Worm (Caenorhabditis elegans) whole organism, mixed stage, embryonic: Measurements from ENCODE around the gene smvt-1.

ENCODE experiments used
- M03D4.4 ChIP-seq: sonication (generic microtip); optimal IDR thresholded peaks from 2 replicates; lab custom pipeline; 2017; ENCODE audit warnings: mild to moderate bottlenecking, missing genetic modification characterization, missing compliant biosample characterization
- bed-3 ChIP-seq: fragments of 200-800 bp; sonication (Bioruptor generic); optimal IDR thresholded peaks from 3 replicates; lab custom pipeline; 2018; ENCODE audit warnings: mild to moderate bottlenecking, missing genetic modification characterization, moderate library complexity, missing compliant biosample characterization
- blmp-1 ChIP-seq: fragments of 150-350 bp; optimal IDR thresholded peaks from 2 replicates; lab custom pipeline; 2014; ENCODE audit warnings: missing biosample characterization, missing genetic modification characterization
- ceh-39 ChIP-seq: fragments of 150-350 bp; optimal IDR thresholded peaks from 2 replicates; lab custom pipeline; 2014; ENCODE audit warnings: missing biosample characterization, missing genetic modification characterization
- ceh-43 ChIP-seq: fragments of 200-800 bp; sonication (Bioruptor generic); optimal IDR thresholded peaks from 2 replicates; lab custom pipeline; 2018; ENCODE audit warnings: mild to moderate bottlenecking, missing genetic modification characterization, moderate library complexity, missing compliant biosample characterization
- ceh-83 ChIP-seq: fragments of 200-800 bp; sonication (Bioruptor generic); optimal IDR thresholded peaks from 2 replicates; lab custom pipeline; 2018; ENCODE audit warnings: mild to moderate bottlenecking, missing genetic modification characterization, missing compliant biosample characterization
- ces-1 ChIP-seq: fragments of 150-350 bp; optimal IDR thresholded peaks from 2 replicates; lab custom pipeline; 2014; ENCODE audit warnings: missing biosample characterization, missing genetic modification reagents, missing genetic modification characterization
- cnd-1 ChIP-seq: fragments of 200-800 bp; sonication (Bioruptor generic); optimal IDR thresholded peaks from 2 replicates; lab custom pipeline; 2018; ENCODE audit warnings: mild to moderate bottlenecking, missing genetic modification characterization, missing compliant biosample characterization
- drap-1 ChIP-seq: fragments of 200-800 bp; sonication (Bioruptor generic); optimal IDR thresholded peaks from 3 replicates; lab custom pipeline; 2018; ENCODE audit warnings: mild to moderate bottlenecking, missing genetic modification characterization, missing compliant biosample characterization
- elt-1 ChIP-seq: sonication (generic microtip); optimal IDR thresholded peaks from 2 replicates; lab custom pipeline; 2017; ENCODE audit warnings: missing genetic modification characterization, mild to moderate bottlenecking, missing compliant biosample characterization, antibody characterized with exemption, moderate library complexity, borderline replicate concordance; ENCODE audit not compliant: insufficient read depth
- elt-3 ChIP-seq: fragments of 150-350 bp; optimal IDR thresholded peaks from 2 replicates; lab custom pipeline; 2014; ENCODE audit warnings: missing biosample characterization, missing genetic modification characterization
- flh-1 ChIP-seq: fragments of 200-800 bp; sonication (Bioruptor generic); optimal IDR thresholded peaks from 2 replicates; lab custom pipeline; 2018; ENCODE audit warnings: mild to moderate bottlenecking, missing genetic modification characterization, moderate library complexity, missing compliant biosample characterization
- ham-2 ChIP-seq: fragments of 200-800 bp; sonication (Bioruptor generic); optimal IDR thresholded peaks from 2 replicates; lab custom pipeline; 2018; ENCODE audit warnings: mild to moderate bottlenecking, missing genetic modification characterization, missing compliant biosample characterization
- hlh-1 ChIP-seq: fragments of 150-350 bp; optimal IDR thresholded peaks from 2 replicates; lab custom pipeline; 2014; ENCODE audit warnings: missing biosample characterization, missing genetic modification reagents, missing genetic modification characterization
- lin-13 ChIP-seq: fragments of 150-350 bp; optimal IDR thresholded peaks from 2 replicates; lab custom pipeline; 2014; ENCODE audit warnings: missing biosample characterization, missing genetic modification characterization
- lin-32 ChIP-seq: fragments of 200-800 bp; sonication (Bioruptor generic); optimal IDR thresholded peaks from 2 replicates; lab custom pipeline; 2018; ENCODE audit warnings: mild to moderate bottlenecking, missing genetic modification characterization, missing compliant biosample characterization
- mab-5 ChIP-seq: fragments of 150-350 bp; optimal IDR thresholded peaks from 2 replicates; lab custom pipeline; 2014; ENCODE audit warnings: missing biosample characterization, missing genetic modification characterization
- mep-1 ChIP-seq: fragments of 150-350 bp; optimal IDR thresholded peaks from 2 replicates; lab custom pipeline; 2017; ENCODE audit warnings: missing biosample characterization, missing genetic modification reagents, missing genetic modification characterization, inconsistent platforms
- mls-2 ChIP-seq: sonication (generic microtip); optimal IDR thresholded peaks from 2 replicates; lab custom pipeline; 2016; ENCODE audit warnings: mild to moderate bottlenecking, missing genetic modification characterization, moderate library complexity, missing compliant biosample characterization
- nhr-12 ChIP-seq: fragments of 150-350 bp; optimal IDR thresholded peaks from 2 replicates; lab custom pipeline; 2014; ENCODE audit warnings: missing biosample characterization, missing genetic modification characterization
- nhr-2 ChIP-seq: fragments of 150-350 bp; optimal IDR thresholded peaks from 2 replicates; lab custom pipeline; 2014; ENCODE audit warnings: missing biosample characterization, missing genetic modification characterization
- nhr-237 ChIP-seq: fragments of 150-350 bp; optimal IDR thresholded peaks from 2 replicates; lab custom pipeline; 2014; ENCODE audit warnings: missing biosample characterization, missing genetic modification characterization
- nhr-28 ChIP-seq: fragments of 150-350 bp; optimal IDR thresholded peaks from 2 replicates; lab custom pipeline; 2014; ENCODE audit warnings: missing biosample characterization, missing genetic modification characterization
- nhr-76 ChIP-seq: sonication (generic microtip); optimal IDR thresholded peaks from 2 replicates; lab custom pipeline; 2017; ENCODE audit warnings: missing biosample characterization, missing genetic modification characterization
- pha-4 ChIP-seq: fragments of 150-350 bp; optimal IDR thresholded peaks from 2 replicates; lab custom pipeline; 2018; ENCODE audit warnings: missing biosample characterization, missing genetic modification reagents, missing genetic modification characterization
- sem-2 ChIP-seq: fragments of 200-800 bp; sonication (Bioruptor generic); optimal IDR thresholded peaks from 2 replicates; lab custom pipeline; 2018; ENCODE audit warnings: mild to moderate bottlenecking, missing genetic modification characterization, missing compliant biosample characterization
- snpc-4 ChIP-seq: fragments of 150-350 bp; optimal IDR thresholded peaks from 2 replicates; lab custom pipeline; 2014; ENCODE audit warnings: missing biosample characterization, missing genetic modification characterization
- sptf-1 ChIP-seq: sonication (generic microtip); optimal IDR thresholded peaks from 2 replicates; lab custom pipeline; 2017; ENCODE audit warnings: mild to moderate bottlenecking, missing genetic modification characterization, moderate library complexity, missing compliant biosample characterization
- tbx-8 ChIP-seq: fragments of 200-800 bp; sonication (Bioruptor generic); optimal IDR thresholded peaks from 2 replicates; lab custom pipeline; 2018; ENCODE audit warnings: mild to moderate bottlenecking, missing genetic modification characterization, moderate library complexity, missing compliant biosample characterization
- unc-120 ChIP-seq: sonication (generic microtip); optimal IDR thresholded peaks from 2 replicates; lab custom pipeline; 2017; ENCODE audit warnings: missing genetic modification characterization, missing compliant biosample characterization; ENCODE audit not compliant: poor library complexity, severe bottlenecking
- unc-39 ChIP-seq: fragments of 150-350 bp; optimal IDR thresholded peaks from 2 replicates; lab custom pipeline; 2014; ENCODE audit warnings: missing biosample characterization, missing genetic modification characterization
- unc-62 ChIP-seq: fragments of 150-350 bp; optimal IDR thresholded peaks from 2 replicates; lab custom pipeline; 2014; ENCODE audit warnings: missing biosample characterization, missing genetic modification reagents, missing genetic modification characterization
- zip-8 ChIP-seq: fragments of 150-350 bp; optimal IDR thresholded peaks from 2 replicates; lab custom pipeline; 2014; ENCODE audit warnings: missing biosample characterization, missing genetic modification characterization
- ztf-11 ChIP-seq: fragments of 150-350 bp; optimal IDR thresholded peaks from 2 replicates; lab custom pipeline; 2014; ENCODE audit warnings: missing biosample characterization, missing genetic modification characterization

smvt-1 gene

DNA sequence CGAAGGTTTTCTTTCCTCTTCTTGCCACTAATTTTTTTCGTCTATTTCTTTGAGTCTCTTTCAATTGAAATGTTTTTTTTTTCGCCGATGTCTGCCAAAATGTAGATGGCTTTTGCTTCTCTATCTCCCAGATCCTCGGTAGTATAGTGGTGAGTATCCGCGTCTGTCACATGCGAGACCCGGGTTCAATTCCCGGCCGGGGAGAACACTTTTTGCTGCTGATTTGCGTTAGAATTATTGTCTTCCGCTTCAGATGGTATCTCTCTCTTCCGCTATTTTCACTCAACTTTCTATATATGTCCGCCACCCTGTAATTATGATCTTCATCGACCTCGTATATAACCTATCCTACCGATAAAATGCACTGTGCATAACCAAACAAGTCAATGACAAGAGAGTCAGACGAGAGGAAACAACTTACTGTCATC lies 4.7 kb upstream of the smvt-1 start (continued):
- TF ChIP-seq blmp-1 (tag; lab: Kevin White, UChicago) (peak; percentile 61), ceh-39 (tag; lab: Kevin White, UChicago) (no peak), nhr-237 (tag; lab: Kevin White, UChicago) (peak; percentile 12), pha-4 (tag; lab: Kevin White, UChicago) (no peak), lin-13 (tag; lab: Kevin White, UChicago) (no peak), hlh-1 (tag; lab: Kevin White, UChicago) (no peak), flh-1 (GFP tag; lab: Kevin White, UChicago) (peak; percentile 11), ces-1 (peak; percentile 22), unc-39 (no peak), zip-8 (no peak), ztf-11 (tag; lab: Kevin White, UChicago) (no peak), mab-5 (tag; lab: Kevin White, UChicago) (no peak)

DNA sequence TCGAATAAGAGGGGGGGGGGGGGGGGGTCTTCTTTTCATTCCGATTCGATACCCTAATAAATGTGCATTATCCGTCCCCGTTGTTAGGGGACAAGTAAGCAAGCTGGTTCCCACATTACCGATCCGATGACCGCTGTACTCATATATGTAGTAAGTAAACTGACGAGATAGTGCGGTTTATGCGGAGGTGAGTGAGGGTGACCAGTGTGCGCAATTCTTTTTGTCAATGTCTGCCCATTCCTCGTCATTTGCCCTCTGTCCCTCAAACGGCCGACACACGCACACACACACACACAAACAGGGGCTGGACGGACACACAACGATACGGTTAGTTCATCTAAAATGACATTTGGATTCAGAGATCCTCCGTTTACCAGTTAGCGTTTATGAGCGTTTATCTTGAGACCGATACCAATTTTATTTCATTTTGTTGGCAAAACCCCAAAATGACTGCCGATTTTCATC lies 3.5 kb upstream of the smvt-1 start, which contains the start of gene aat-3:
TSS of gene aat-3 (plus strand) at position 51 of the 465 bp plus-strand sequence.
- TF ChIP-seq mep-1 (peak; percentile 16), nhr-237 (tag; lab: Kevin White, UChicago) (no peak), ztf-11 (tag; lab: Kevin White, UChicago) (no peak), zip-8 (no peak), hlh-1 (tag; lab: Kevin White, UChicago) (no peak), unc-120 (tag; lab: Kevin White, UChicago) (peak; percentile 8), ceh-39 (tag; lab: Kevin White, UChicago) (no peak), unc-39 (no peak), nhr-28 (no peak), ham-2 (no peak), nhr-2 (tag; lab: Kevin White, UChicago) (peak; percentile 88), mls-2 (peak; percentile 71), sptf-1 (tag; lab: Kevin White, UChicago) (peak; percentile 40), tbx-8 (GFP tag; lab: Kevin White, UChicago) (no peak), nhr-76 (tag; lab: Kevin White, UChicago) (no peak), drap-1 (GFP tag; lab: Kevin White, UChicago) (peak; percentile 49), cnd-1 (tag; lab: Kevin White, UChicago) (peak; percentile 10)

- TF ChIP-seq unc-62 (GFP tag; lab: Kevin White, UChicago) = no peak
These were observed 2.7 kb upstream of the smvt-1 start for ce11 chrX:2551450-2551849.

DNA sequence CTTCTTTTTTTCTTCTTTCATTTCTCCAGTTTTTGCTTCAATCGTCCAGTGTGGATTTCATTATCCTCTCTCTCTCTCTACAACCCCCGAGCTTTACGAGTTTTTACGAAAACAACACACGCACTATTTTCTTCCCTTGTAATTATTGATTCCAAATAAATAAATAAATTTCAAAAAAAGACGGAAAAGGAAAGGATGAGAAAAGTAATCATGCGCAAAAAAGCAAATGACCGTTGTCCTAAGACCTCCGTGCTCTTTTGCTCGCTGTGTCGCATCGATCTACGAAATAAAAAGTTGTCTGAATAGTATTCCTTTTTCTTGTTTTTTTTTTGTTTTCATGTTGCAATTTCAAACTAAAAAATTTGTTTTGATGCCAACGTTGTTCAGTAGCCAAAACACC lies 1.9 kb upstream of the smvt-1 start:
- TF ChIP-seq elt-3 (no peak), ces-1 (peak; percentile 1)

DNA sequence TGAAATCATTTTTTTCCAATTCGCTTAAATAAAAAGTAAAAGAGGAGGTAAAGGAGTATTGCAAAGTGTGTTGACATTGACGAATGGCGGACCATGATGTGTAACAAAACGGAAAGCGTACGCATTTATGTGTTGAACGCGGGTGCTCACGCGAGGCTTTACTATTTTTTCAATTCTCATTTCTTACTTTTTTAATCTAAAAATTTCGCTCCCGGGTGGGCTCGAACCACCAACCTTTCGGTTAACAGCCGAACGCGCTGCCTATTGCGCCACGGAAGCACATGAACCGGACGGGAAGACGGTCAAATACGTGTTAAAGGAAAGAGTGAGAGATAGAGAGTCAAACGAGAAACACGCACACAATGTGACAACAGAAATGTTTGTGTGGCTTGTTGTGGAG lies 538 bp upstream of the smvt-1 start:
- peak; percentile 93 for TF ChIP-seq cnd-1 (tag; lab: Kevin White, UChicago)
- TF ChIP-seq mls-2 = peak; percentile 94
- TF ChIP-seq bed-3 = peak; percentile 78
- peak; percentile 41 for TF ChIP-seq nhr-237 (tag; lab: Kevin White, UChicago)
- peak; percentile 84 for TF ChIP-seq ceh-43 (GFP tag; lab: Kevin White, UChicago)
- TF ChIP-seq nhr-2 (tag; lab: Kevin White, UChicago) = no peak
- TF ChIP-seq snpc-4 (tag; lab: Kevin White, UChicago) = no peak
- no peak for TF ChIP-seq nhr-12 (tag; lab: Kevin White, UChicago)
- no peak for TF ChIP-seq mab-5 (tag; lab: Kevin White, UChicago)
- TF ChIP-seq elt-1 (tag; lab: Kevin White, UChicago) = no peak
- peak; percentile 86 for TF ChIP-seq unc-120 (tag; lab: Kevin White, UChicago)
- TF ChIP-seq hlh-1 (tag; lab: Kevin White, UChicago) = peak; percentile 69
- TF ChIP-seq ces-1 = no peak
- peak; percentile 33 for TF ChIP-seq pha-4 (tag; lab: Kevin White, UChicago)
- peak; percentile 95 for TF ChIP-seq ceh-83 (GFP tag; lab: Kevin White, UChicago)
- peak; percentile 90 for TF ChIP-seq drap-1 (GFP tag; lab: Kevin White, UChicago)
- no peak for TF ChIP-seq zip-8
- peak; percentile 16 for TF ChIP-seq lin-13 (tag; lab: Kevin White, UChicago)
- TF ChIP-seq sem-2 (GFP tag; lab: Kevin White, UChicago) = peak; percentile 85
- TF ChIP-seq unc-62 (GFP tag; lab: Kevin White, UChicago) = peak; percentile 59
- TF ChIP-seq nhr-28 = no peak
- no peak for TF ChIP-seq ztf-11 (tag; lab: Kevin White, UChicago)
- TF ChIP-seq unc-39 = no peak
- TF ChIP-seq M03D4.4 (tag; lab: Kevin White, UChicago) = peak; percentile 89
- peak; percentile 82 for TF ChIP-seq flh-1 (GFP tag; lab: Kevin White, UChicago)
- peak; percentile 92 for TF ChIP-seq sptf-1 (tag; lab: Kevin White, UChicago)
- TF ChIP-seq tbx-8 (GFP tag; lab: Kevin White, UChicago) = peak; percentile 50
- no peak for TF ChIP-seq nhr-76 (tag; lab: Kevin White, UChicago)
- peak; percentile 34 for TF ChIP-seq mep-1
- peak; percentile 90 for TF ChIP-seq ham-2
- TF ChIP-seq elt-3 = no peak
- TF ChIP-seq lin-32 = peak; percentile 82
